Fruit fly (Drosophila melanogaster) whole organism, embryonic: ENCODE results near the gene zye.

Experiments used
- ATbp ChIP-seq: fragments of 200-800 bp; sonication (Bioruptor generic); optimal IDR thresholded peaks from 2 replicates; lab custom pipeline; 2017; ENCODE audit warnings: missing biosample characterization, mild to moderate bottlenecking, missing genetic modification characterization, missing genetic modification reagents
- CG10462 ChIP-seq: fragments of 200-800 bp; sonication (Bioruptor generic); optimal IDR thresholded peaks from 2 replicates; lab custom pipeline; 2016; ENCODE audit warnings: missing biosample characterization, missing genetic modification characterization
- CG11085 ChIP-seq: fragments of 200-800 bp; sonication (Bioruptor generic); IDR thresholded peaks from 2 replicates; pipeline ENCODE4 v1.3.6; 2022; ENCODE audit warnings: missing biosample characterization, missing genetic modification characterization
- CG11504 ChIP-seq: fragments of 200-800 bp; sonication (Bioruptor generic); optimal IDR thresholded peaks from 3 replicates; lab custom pipeline; 2019; ENCODE audit warnings: missing biosample characterization, mild to moderate bottlenecking, missing genetic modification characterization, moderate library complexity
- CG12659 ChIP-seq: fragments of 200-800 bp; sonication (Bioruptor generic); optimal IDR thresholded peaks from 3 replicates; lab custom pipeline; 2017; ENCODE audit warnings: mild to moderate bottlenecking, missing biosample characterization, missing genetic modification reagents, missing genetic modification characterization
- CG12769 ChIP-seq: fragments of 200-800 bp; sonication (Bioruptor generic); optimal IDR thresholded peaks from 2 replicates; lab custom pipeline; 2019; ENCODE audit warnings: missing biosample characterization, mild to moderate bottlenecking, missing genetic modification characterization, moderate library complexity
- CG12942 ChIP-seq: fragments of 200-800 bp; sonication (Bioruptor generic); optimal IDR thresholded peaks from 3 replicates; lab custom pipeline; 2016; ENCODE audit warnings: missing biosample characterization, missing genetic modification characterization
- CG14014 ChIP-seq: fragments of 200-800 bp; sonication (Bioruptor generic); IDR thresholded peaks from 2 replicates; pipeline ENCODE4 v1.3.6; 2022; ENCODE audit warnings: missing biosample characterization, missing genetic modification characterization
- CG1529 ChIP-seq: fragments of 200-800 bp; sonication (Bioruptor generic); optimal IDR thresholded peaks from 3 replicates; lab custom pipeline; 2018; ENCODE audit warnings: missing biosample characterization, missing genetic modification characterization
- CG1603 ChIP-seq: fragments of 200-800 bp; sonication (Bioruptor generic); optimal IDR thresholded peaks from 2 replicates; lab custom pipeline; 2019; ENCODE audit warnings: missing biosample characterization, mild to moderate bottlenecking, missing genetic modification characterization, moderate library complexity
- CG16779 ChIP-seq: fragments of 200-800 bp; sonication (Bioruptor generic); IDR thresholded peaks from 2 replicates; pipeline ENCODE4 v1.3.6; 2022; ENCODE audit warnings: missing biosample characterization, missing genetic modification characterization
- CG16813 ChIP-seq: fragments of 200-800 bp; sonication (Bioruptor generic); IDR thresholded peaks from 3 replicates; pipeline ENCODE4 v1.3.6; 2022; ENCODE audit warnings: missing biosample characterization, missing genetic modification characterization; ENCODE audit not compliant: partially characterized antibody
- CG16863 ChIP-seq: fragments of 200-800 bp; sonication (Bioruptor generic); optimal IDR thresholded peaks from 3 replicates; lab custom pipeline; 2016; ENCODE audit warnings: missing biosample characterization, missing genetic modification characterization
- CG17385 ChIP-seq: fragments of 200-800 bp; sonication (Bioruptor generic); optimal IDR thresholded peaks from 3 replicates; lab custom pipeline; 2018; ENCODE audit warnings: missing biosample characterization, mild to moderate bottlenecking, missing genetic modification characterization
- CG18476 ChIP-seq: fragments of 200-800 bp; sonication (Bioruptor generic); optimal IDR thresholded peaks from 2 replicates; lab custom pipeline; 2016; ENCODE audit warnings: missing biosample characterization, mild to moderate bottlenecking, missing genetic modification characterization
- CG2678 ChIP-seq: fragments of 200-800 bp; sonication (Bioruptor generic); optimal IDR thresholded peaks from 3 replicates; lab custom pipeline; 2019; ENCODE audit warnings: missing biosample characterization, mild to moderate bottlenecking, missing genetic modification characterization, moderate library complexity
- CG3163 ChIP-seq: fragments of 200-800 bp; sonication (Bioruptor generic); optimal IDR thresholded peaks from 3 replicates; lab custom pipeline; 2016; ENCODE audit warnings: missing biosample characterization, missing genetic modification characterization
- CG3838 ChIP-seq: fragments of 200-800 bp; sonication (Bioruptor generic); optimal IDR thresholded peaks from 3 replicates; lab custom pipeline; 2016; ENCODE audit warnings: missing biosample characterization, missing genetic modification characterization
- CG3995 ChIP-seq: fragments of 200-800 bp; sonication (Bioruptor generic); optimal IDR thresholded peaks from 3 replicates; lab custom pipeline; 2016; ENCODE audit warnings: missing biosample characterization, missing genetic modification characterization
- CG42726 ChIP-seq: fragments of 200-800 bp; sonication (Bioruptor generic); IDR thresholded peaks from 2 replicates; pipeline ENCODE4 v1.3.6; 2022; ENCODE audit warnings: missing biosample characterization, missing genetic modification characterization; ENCODE audit not compliant: partially characterized antibody
- CG4282 ChIP-seq: fragments of 200-800 bp; sonication (Bioruptor generic); optimal IDR thresholded peaks from 2 replicates; lab custom pipeline; 2016; ENCODE audit warnings: missing biosample characterization, missing genetic modification characterization
- CG4820 ChIP-seq: fragments of 200-800 bp; sonication (Bioruptor generic); optimal IDR thresholded peaks from 3 replicates; lab custom pipeline; 2016; ENCODE audit warnings: missing biosample characterization, missing genetic modification characterization
- CG6654 ChIP-seq: fragments of 200-800 bp; sonication (Bioruptor generic); optimal IDR thresholded peaks from 2 replicates; lab custom pipeline; 2017; ENCODE audit warnings: missing biosample characterization, mild to moderate bottlenecking, missing genetic modification characterization
- CG6813 ChIP-seq: fragments of 200-800 bp; sonication (Bioruptor generic); optimal IDR thresholded peaks from 2 replicates; lab custom pipeline; 2017; ENCODE audit warnings: missing biosample characterization, missing genetic modification characterization, mild to moderate bottlenecking, moderate library complexity, missing genetic modification reagents
- CG9797 ChIP-seq: fragments of 200-800 bp; sonication (Bioruptor generic); optimal IDR thresholded peaks from 3 replicates; lab custom pipeline; 2018; ENCODE audit warnings: missing biosample characterization, mild to moderate bottlenecking, missing genetic modification characterization
- Drgx ChIP-seq: fragments of 200-800 bp; sonication (Bioruptor generic); IDR thresholded peaks from 2 replicates; pipeline ENCODE4 v1.3.6; 2022; ENCODE audit warnings: missing biosample characterization, missing genetic modification characterization
- Fer3 ChIP-seq: fragments of 200-800 bp; sonication (Bioruptor generic); optimal IDR thresholded peaks from 2 replicates; lab custom pipeline; 2018; ENCODE audit warnings: missing biosample characterization, mild to moderate bottlenecking, missing genetic modification characterization, moderate library complexity
- Gsc ChIP-seq: fragments of 200-800 bp; sonication (Bioruptor generic); IDR thresholded peaks from 2 replicates; pipeline ENCODE4 v1.3.6; 2022; ENCODE audit warnings: missing biosample characterization, missing genetic modification characterization
- Hr3 ChIP-seq: fragments of 200-800 bp; sonication (Bioruptor generic); optimal IDR thresholded peaks from 3 replicates; lab custom pipeline; 2016; ENCODE audit warnings: missing biosample characterization, missing genetic modification characterization
- Hr39 ChIP-seq: fragments of >200 bp; optimal IDR thresholded peaks from 2 replicates; lab custom pipeline; 2017
- Lim3 ChIP-seq: fragments of 200-800 bp; sonication (Bioruptor generic); IDR thresholded peaks from 2 replicates; pipeline ENCODE4 v1.3.6; 2022; ENCODE audit warnings: missing biosample characterization, missing genetic modification characterization
- Oaz ChIP-seq: fragments of 200-800 bp; sonication (Bioruptor generic); IDR thresholded peaks from 2 replicates; pipeline ENCODE4 v1.3.6; 2022; ENCODE audit warnings: missing biosample characterization, missing genetic modification characterization
- Ptx1 ChIP-seq: fragments of 200-800 bp; sonication (Bioruptor generic); IDR thresholded peaks from 2 replicates; pipeline ENCODE4 v1.3.6; 2022; ENCODE audit warnings: missing biosample characterization, missing genetic modification characterization
- Sox102F ChIP-seq: fragments of 200-800 bp; sonication (Bioruptor generic); optimal IDR thresholded peaks from 2 replicates; lab custom pipeline; 2018; ENCODE audit warnings: missing biosample characterization, mild to moderate bottlenecking, missing genetic modification characterization, moderate library complexity
- Taf1 ChIP-seq: fragments of 200-800 bp; sonication (Bioruptor generic); IDR thresholded peaks from 2 replicates; pipeline ENCODE4 v1.3.6; 2022; ENCODE audit warnings: missing biosample characterization, missing genetic modification characterization
- aop ChIP-seq: fragments of 200-800 bp; sonication (Bioruptor generic); IDR thresholded peaks from 2 replicates; pipeline ENCODE4 v1.3.6; 2022; ENCODE audit warnings: missing biosample characterization, missing genetic modification characterization
- bowl ChIP-seq: fragments of 200-800 bp; sonication (Bioruptor generic); IDR thresholded peaks from 2 replicates; pipeline ENCODE4 v1.3.6; 2022; ENCODE audit warnings: missing biosample characterization, missing genetic modification characterization
- bsh ChIP-seq, 2 experiments: fragments of 200-800 bp; sonication (Bioruptor generic); optimal IDR thresholded peaks; 2 replicates each; lab custom pipeline; 2017 to 2018; ENCODE audit warnings: mild to moderate bottlenecking in 2 of 2, missing biosample characterization in 2 of 2, missing genetic modification characterization in 2 of 2, moderate library complexity in 1 of 2
- gfzf ChIP-seq: fragments of 200-800 bp; sonication (Bioruptor generic); optimal IDR thresholded peaks from 2 replicates; lab custom pipeline; 2016; ENCODE audit warnings: missing biosample characterization, mild to moderate bottlenecking, missing genetic modification characterization, moderate library complexity
- kni ChIP-seq: fragments of 200-800 bp; sonication (Bioruptor generic); optimal IDR thresholded peaks from 3 replicates; lab custom pipeline; 2017; ENCODE audit warnings: mild to moderate bottlenecking, missing biosample characterization, missing genetic modification reagents, missing genetic modification characterization
- knrl ChIP-seq: fragments of 200-800 bp; sonication (Bioruptor generic); IDR thresholded peaks from 3 replicates; pipeline ENCODE4 v1.3.6; 2022; ENCODE audit warnings: missing biosample characterization, missing genetic modification characterization; ENCODE audit not compliant: partially characterized antibody
- maf-S ChIP-seq: fragments of 200-800 bp; sonication (Bioruptor generic); optimal IDR thresholded peaks from 2 replicates; lab custom pipeline; 2016; ENCODE audit warnings: missing biosample characterization, missing genetic modification characterization
- nom ChIP-seq: fragments of 200-800 bp; sonication (Bioruptor generic); optimal IDR thresholded peaks from 2 replicates; lab custom pipeline; 2017; ENCODE audit warnings: missing biosample characterization, missing genetic modification characterization, mild to moderate bottlenecking, moderate library complexity, missing genetic modification reagents
- odd ChIP-seq: fragments of 200-800 bp; sonication (Bioruptor generic); optimal IDR thresholded peaks from 2 replicates; lab custom pipeline; 2017; ENCODE audit warnings: missing biosample characterization, mild to moderate bottlenecking, missing genetic modification characterization
- ranshi ChIP-seq: fragments of 200-800 bp; sonication (Bioruptor generic); IDR thresholded peaks from 2 replicates; pipeline ENCODE4 v1.3.6; 2022; ENCODE audit warnings: missing biosample characterization, missing genetic modification characterization
- tll ChIP-seq, 2 experiments: fragments of 200-800 bp in 1 of 2; fragments of >200 bp in 1 of 2; sonication (Bioruptor generic) in 1 of 2; optimal IDR thresholded peaks; 2 replicates each; lab custom pipeline; 2017 to 2019; ENCODE audit warnings: missing biosample characterization in 2 of 2, missing genetic modification characterization in 2 of 2, mild to moderate bottlenecking in 1 of 2, moderate library complexity in 1 of 2
- twi ChIP-seq: fragments of 200-800 bp; optimal IDR thresholded peaks from 2 replicates; lab custom pipeline; 2019; ENCODE audit warnings: missing biosample characterization, mild to moderate bottlenecking, missing genetic modification characterization, moderate library complexity
- vvl ChIP-seq: fragments of 200-800 bp; sonication (Bioruptor generic); IDR thresholded peaks from 2 replicates; pipeline ENCODE4 v1.3.6; 2022; ENCODE audit warnings: missing biosample characterization, missing genetic modification characterization
- zfh1 ChIP-seq: fragments of 200-800 bp; sonication (Bioruptor generic); IDR thresholded peaks from 3 replicates; pipeline ENCODE4 v1.3.6; 2022; ENCODE audit warnings: missing biosample characterization, missing genetic modification characterization

Gene zye

DNA sequence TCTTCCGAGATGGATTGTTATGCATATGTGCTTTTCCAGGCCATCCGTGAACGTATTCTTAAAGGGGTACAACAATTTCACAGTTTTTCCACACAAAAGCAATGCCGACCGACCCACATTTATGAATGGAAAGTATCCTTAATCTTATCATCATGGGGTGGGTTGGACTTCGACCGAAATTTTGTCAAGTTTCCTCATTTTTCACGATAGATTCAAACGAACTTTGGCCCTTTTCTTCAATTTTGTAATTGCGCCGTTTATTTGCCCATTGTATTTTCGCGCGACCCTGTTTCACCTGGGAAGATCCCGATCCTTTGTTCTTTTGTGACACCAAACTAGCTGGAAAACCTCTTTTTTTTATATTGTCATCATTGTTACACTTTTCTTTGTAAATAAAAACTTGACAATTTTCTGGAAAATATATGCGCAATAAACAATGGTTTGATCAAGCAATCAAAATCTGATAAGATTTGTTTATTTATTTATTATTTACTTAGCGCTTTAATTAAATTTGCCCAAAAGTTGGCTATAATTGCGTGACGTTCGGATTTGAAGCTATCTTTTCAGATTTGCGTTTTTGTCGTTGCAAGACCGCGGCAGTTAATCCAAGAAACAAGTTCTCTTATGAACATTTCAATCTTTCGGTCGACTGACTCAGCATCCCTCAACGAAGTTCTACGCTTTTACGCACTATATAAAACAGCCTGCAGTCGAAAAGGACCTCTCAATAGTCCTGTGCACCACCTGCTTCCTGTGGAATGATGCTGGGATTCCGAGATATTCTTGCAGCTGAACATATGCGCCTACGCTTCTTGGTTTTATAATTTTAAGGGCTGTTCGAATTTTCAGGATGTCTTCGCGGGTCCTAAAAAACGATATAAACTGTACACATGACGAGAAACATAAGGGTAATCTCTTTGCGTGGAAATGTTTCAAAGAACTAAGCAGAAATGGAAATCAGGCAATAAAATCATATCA, 7.1 kb upstream of the zye start (continued):
- no peak for TF ChIP-seq maf-S (GFP tag; lab: Kevin White, UChicago)
- no peak for TF ChIP-seq nom (GFP tag; lab: Kevin White, UChicago)
- no peak for TF ChIP-seq zfh1
- peak; percentile 3 for TF ChIP-seq CG11504 (tag; lab: Kevin White, UChicago)
- no peak for TF ChIP-seq CG4282 (GFP tag; lab: Kevin White, UChicago)
- TF ChIP-seq CG18476 (GFP tag; lab: Kevin White, UChicago) = no peak
- peak in 1 of 2 experiments; percentile 12 for TF ChIP-seq bsh (GFP tag; optimal IDR thresholded peaks at IDR 0.05; lab: Kevin White, UChicago)
- peak; percentile 49 for TF ChIP-seq CG2678 (tag; lab: Kevin White, UChicago)
- TF ChIP-seq tll (GFP tag; optimal IDR thresholded peaks at IDR 0.05; lab: Kevin White, UChicago) = no peak
- TF ChIP-seq CG3838 (GFP tag; lab: Kevin White, UChicago) = no peak
- TF ChIP-seq CG1603 (tag; lab: Kevin White, UChicago) = peak; percentile 9
- peak; percentile 65 for TF ChIP-seq twi (tag; lab: Kevin White, UChicago)
- no peak for TF ChIP-seq CG3995
- no peak for TF ChIP-seq Gsc (GFP tag; lab: Robert Waterston, UW)
- peak; percentile 3 for TF ChIP-seq CG12769 (tag; lab: Kevin White, UChicago)
- TF ChIP-seq ATbp = peak; percentile 59
- TF ChIP-seq Ptx1 (GFP tag; lab: Robert Waterston, UW) = no peak
- TF ChIP-seq CG1529 (GFP tag; lab: Kevin White, UChicago) = peak; percentile 14
- TF ChIP-seq CG14014 = 0 out of 2 replicates have a peak, but pooled peaks have one; percentile 31
- no peak for TF ChIP-seq Taf1
- TF ChIP-seq CG16813 (GFP tag; lab: Robert Waterston, UW) = no peak
- TF ChIP-seq Hr39 (lab: Kevin White, UChicago) = no peak
- peak; percentile 47; the same call in 1 of the 2 replicates for TF ChIP-seq vvl (GFP tag; lab: Robert Waterston, UW)
- no peak for TF ChIP-seq CG16863
- TF ChIP-seq Sox102F (GFP tag; lab: Kevin White, UChicago) = no peak
- TF ChIP-seq CG12942 (GFP tag; lab: Kevin White, UChicago) = no peak
- TF ChIP-seq knrl (GFP tag; lab: Robert Waterston, UW) = no peak
- TF ChIP-seq bowl (GFP tag; lab: Robert Waterston, UW) = no peak
- TF ChIP-seq CG11085 (GFP tag; lab: Robert Waterston, UW) = no peak
- no peak for TF ChIP-seq aop (GFP tag; lab: Robert Waterston, UW)
- no peak for TF ChIP-seq Oaz
- TF ChIP-seq Lim3 (GFP tag; lab: Robert Waterston, UW) = no peak
- TF ChIP-seq CG4820 = no peak
- no peak for TF ChIP-seq Drgx (GFP tag; lab: Robert Waterston, UW)
- TF ChIP-seq gfzf = no peak
- no peak for TF ChIP-seq CG6654 (GFP tag; lab: Kevin White, UChicago)
- no peak for TF ChIP-seq CG9797 (GFP tag; lab: Kevin White, UChicago)
- TF ChIP-seq Fer3 = peak; percentile 24
- no peak for TF ChIP-seq Hr3
- TF ChIP-seq CG10462 (GFP tag; lab: Kevin White, UChicago) = no peak
- peak; percentile 45 for TF ChIP-seq CG17385 (GFP tag; lab: Kevin White, UChicago)
- TF ChIP-seq CG6813 (GFP tag; lab: Kevin White, UChicago) = peak; percentile 56
- TF ChIP-seq CG16779 = no peak
- no peak for TF ChIP-seq CG42726 (GFP tag; lab: Robert Waterston, UW)
- TF ChIP-seq CG3163 (GFP tag; lab: Kevin White, UChicago) = no peak
- TF ChIP-seq CG12659 (GFP tag; lab: Kevin White, UChicago) = peak; percentile 9
- TF ChIP-seq ranshi (GFP tag; lab: Robert Waterston, UW) = no peak
- TF ChIP-seq odd = peak; percentile 27
- TF ChIP-seq kni (GFP tag; lab: Kevin White, UChicago) = no peak
